Fruit fly (Drosophila melanogaster) whole organism, embryonic: ENCODE data around the gene CG12035.

ENCODE experiments used
- Adf1 ChIP-seq: fragments of 200-800 bp; sonication (Bioruptor generic); IDR thresholded peaks from 2 replicates; pipeline ENCODE4 v1.3.6; 2022; ENCODE audit warnings: missing biosample characterization, missing genetic modification characterization
- CG10543 ChIP-seq: fragments of 200-800 bp; sonication (Bioruptor generic); optimal IDR thresholded peaks from 3 replicates; lab custom pipeline; 2017; ENCODE audit warnings: missing biosample characterization, mild to moderate bottlenecking, missing genetic modification characterization, moderate library complexity
- CG12236 ChIP-seq: fragments of 200-800 bp; sonication (Bioruptor generic); optimal IDR thresholded peaks from 2 replicates; lab custom pipeline; 2016; ENCODE audit warnings: missing biosample characterization, missing genetic modification characterization
- CG13424 ChIP-seq: fragments of 200-800 bp; sonication (Bioruptor generic); optimal IDR thresholded peaks from 2 replicates; lab custom pipeline; 2019; ENCODE audit warnings: missing biosample characterization, mild to moderate bottlenecking, missing genetic modification characterization, moderate library complexity
- CG14441 ChIP-seq: fragments of 200-800 bp; sonication (Bioruptor generic); IDR thresholded peaks from 2 replicates; pipeline ENCODE4 v1.3.6; 2022; ENCODE audit warnings: missing biosample characterization, missing genetic modification characterization
- CG14860 ChIP-seq: fragments of 200-800 bp; sonication (Bioruptor generic); IDR thresholded peaks from 3 replicates; pipeline ENCODE4 v1.3.6; 2022; ENCODE audit warnings: missing biosample characterization, missing genetic modification characterization; ENCODE audit not compliant: partially characterized antibody
- CG15269 ChIP-seq: fragments of 200-800 bp; sonication (Bioruptor generic); optimal IDR thresholded peaks from 2 replicates; lab custom pipeline; 2018; ENCODE audit warnings: missing biosample characterization, mild to moderate bottlenecking, missing genetic modification characterization, moderate library complexity
- CG17186 ChIP-seq: fragments of 200-800 bp; sonication (Bioruptor generic); optimal IDR thresholded peaks from 3 replicates; lab custom pipeline; 2017; ENCODE audit warnings: missing biosample characterization, missing genetic modification reagents, missing genetic modification characterization
- CG2678 ChIP-seq: fragments of 200-800 bp; sonication (Bioruptor generic); optimal IDR thresholded peaks from 3 replicates; lab custom pipeline; 2019; ENCODE audit warnings: missing biosample characterization, mild to moderate bottlenecking, missing genetic modification characterization, moderate library complexity
- CG34224 ChIP-seq: fragments of 200-800 bp; sonication (Bioruptor generic); IDR thresholded peaks from 3 replicates; pipeline ENCODE4 v1.3.6; 2022; ENCODE audit warnings: missing biosample characterization, missing genetic modification characterization; ENCODE audit not compliant: partially characterized antibody
- CG5245 ChIP-seq: fragments of 200-800 bp; sonication (Bioruptor generic); optimal IDR thresholded peaks from 3 replicates; lab custom pipeline; 2016; ENCODE audit warnings: missing biosample characterization, missing genetic modification characterization
- CG5953 ChIP-seq: fragments of 200-800 bp; sonication (Bioruptor generic); IDR thresholded peaks from 2 replicates; pipeline ENCODE4 v1.3.6; 2022; ENCODE audit warnings: missing biosample characterization, missing genetic modification characterization
- CG6683 ChIP-seq: fragments of 200-800 bp; sonication (Bioruptor generic); optimal IDR thresholded peaks from 2 replicates; lab custom pipeline; 2017; ENCODE audit warnings: missing biosample characterization, mild to moderate bottlenecking, missing genetic modification characterization, missing genetic modification reagents
- CG7271 ChIP-seq: fragments of 200-800 bp; sonication (Bioruptor generic); optimal IDR thresholded peaks from 2 replicates; lab custom pipeline; 2018; ENCODE audit warnings: missing biosample characterization, mild to moderate bottlenecking, missing genetic modification characterization, moderate library complexity
- CG8281 ChIP-seq: fragments of 200-800 bp; sonication (Bioruptor generic); optimal IDR thresholded peaks from 2 replicates; lab custom pipeline; 2018; ENCODE audit warnings: missing biosample characterization, mild to moderate bottlenecking, missing genetic modification characterization, moderate library complexity
- CG9609 ChIP-seq: fragments of 200-800 bp; sonication (Bioruptor generic); optimal IDR thresholded peaks from 3 replicates; lab custom pipeline; 2016; ENCODE audit warnings: missing biosample characterization, missing genetic modification characterization
- CG9932 ChIP-seq: fragments of 200-800 bp; sonication (Bioruptor generic); IDR thresholded peaks from 2 replicates; pipeline ENCODE4 v1.3.6; 2022; ENCODE audit warnings: missing biosample characterization, missing genetic modification characterization
- CTCF ChIP-seq: fragments of 200-800 bp; sonication (Bioruptor generic); optimal IDR thresholded peaks from 2 replicates; lab custom pipeline; 2017; ENCODE audit warnings: missing biosample characterization, mild to moderate bottlenecking, missing genetic modification characterization, moderate library complexity
- D19A ChIP-seq: fragments of 200-800 bp; optimal IDR thresholded peaks from 3 replicates; lab custom pipeline; 2019; ENCODE audit warnings: missing biosample characterization, mild to moderate bottlenecking, missing genetic modification characterization, moderate library complexity
- Deaf1 ChIP-seq: fragments of 200-800 bp; optimal IDR thresholded peaks from 3 replicates; lab custom pipeline; 2019; ENCODE audit warnings: missing biosample characterization, mild to moderate bottlenecking, missing genetic modification characterization, moderate library complexity
- Dll ChIP-seq: fragments of 200-800 bp; sonication (Bioruptor generic); IDR thresholded peaks from 4 replicates; pipeline ENCODE4 v1.3.6; 2022; ENCODE audit warnings: missing biosample characterization, missing genetic modification characterization; ENCODE audit not compliant: partially characterized antibody
- Drgx ChIP-seq: fragments of 200-800 bp; sonication (Bioruptor generic); IDR thresholded peaks from 2 replicates; pipeline ENCODE4 v1.3.6; 2022; ENCODE audit warnings: missing biosample characterization, missing genetic modification characterization
- Ets97D ChIP-seq: fragments of 200-800 bp; sonication (Bioruptor generic); optimal IDR thresholded peaks from 3 replicates; lab custom pipeline; 2016; ENCODE audit warnings: missing biosample characterization, missing genetic modification characterization
- Fer1 ChIP-seq: fragments of 200-800 bp; sonication (Bioruptor generic); optimal IDR thresholded peaks from 2 replicates; lab custom pipeline; 2017; ENCODE audit warnings: missing biosample characterization, mild to moderate bottlenecking, missing genetic modification characterization
- Fer2 ChIP-seq: fragments of 200-800 bp; sonication (Bioruptor generic); optimal IDR thresholded peaks from 2 replicates; lab custom pipeline; 2018; ENCODE audit warnings: missing biosample characterization, mild to moderate bottlenecking, missing genetic modification characterization, moderate library complexity
- Hr3 ChIP-seq: fragments of 200-800 bp; sonication (Bioruptor generic); optimal IDR thresholded peaks from 3 replicates; lab custom pipeline; 2016; ENCODE audit warnings: missing biosample characterization, missing genetic modification characterization
- MESR4 ChIP-seq: fragments of 200-800 bp; sonication (Bioruptor generic); optimal IDR thresholded peaks from 2 replicates; lab custom pipeline; 2018; ENCODE audit warnings: missing biosample characterization, mild to moderate bottlenecking, missing genetic modification characterization, moderate library complexity
- Sry-β ChIP-seq: fragments of 200-800 bp; sonication (Bioruptor generic); optimal IDR thresholded peaks from 2 replicates; lab custom pipeline; 2018; ENCODE audit warnings: missing biosample characterization, mild to moderate bottlenecking, missing genetic modification characterization, moderate library complexity
- Usf ChIP-seq: fragments of 200-800 bp; sonication (Bioruptor generic); optimal IDR thresholded peaks from 2 replicates; lab custom pipeline; 2017; ENCODE audit warnings: missing genotype, missing biosample characterization, missing genetic modification characterization
- YL-1 ChIP-seq: fragments of 200-800 bp; sonication (Bioruptor generic); optimal IDR thresholded peaks from 3 replicates; lab custom pipeline; 2017; ENCODE audit warnings: missing biosample characterization, mild to moderate bottlenecking, missing genetic modification characterization
- ase ChIP-seq: fragments of 200-800 bp; sonication (Bioruptor generic); IDR thresholded peaks from 3 replicates; pipeline ENCODE4 v1.3.6; 2022; ENCODE audit warnings: missing biosample characterization, missing genetic modification characterization
- ato ChIP-seq: fragments of 200-800 bp; sonication (Bioruptor generic); IDR thresholded peaks from 2 replicates; pipeline ENCODE4 v1.3.6; 2022; ENCODE audit warnings: missing biosample characterization, missing genetic modification characterization; ENCODE audit not compliant: partially characterized antibody
- danr ChIP-seq: fragments of 200-800 bp; sonication (Bioruptor generic); IDR thresholded peaks from 2 replicates; pipeline ENCODE4 v1.3.6; 2022; ENCODE audit warnings: missing biosample characterization, missing genetic modification characterization
- dm ChIP-seq: fragments of 200-800 bp; sonication (Bioruptor generic); optimal IDR thresholded peaks from 3 replicates; lab custom pipeline; 2016; ENCODE audit warnings: missing biosample characterization, missing genetic modification characterization
- gcm2 ChIP-seq: fragments of 200-800 bp; sonication (Bioruptor generic); optimal IDR thresholded peaks from 2 replicates; lab custom pipeline; 2016; ENCODE audit warnings: missing biosample characterization, missing genetic modification characterization
- grau ChIP-seq: fragments of 200-800 bp; optimal IDR thresholded peaks from 3 replicates; lab custom pipeline; 2019; ENCODE audit warnings: missing biosample characterization, mild to moderate bottlenecking, missing genetic modification characterization, moderate library complexity
- insv ChIP-seq, 2 experiments: fragments of 200-800 bp; sonication (Bioruptor generic); optimal IDR thresholded peaks; 3 replicates each; lab custom pipeline; 2016 to 2018; ENCODE audit warnings: missing biosample characterization in 2 of 2, missing genetic modification characterization in 2 of 2
- inv ChIP-seq: fragments of 200-800 bp; sonication (Bioruptor generic); IDR thresholded peaks from 2 replicates; pipeline ENCODE4 v1.3.6; 2022; ENCODE audit warnings: missing biosample characterization, missing genetic modification characterization; ENCODE audit not compliant: partially characterized antibody
- jumu ChIP-seq: fragments of 200-800 bp; sonication (Bioruptor generic); optimal IDR thresholded peaks from 3 replicates; lab custom pipeline; 2016; ENCODE audit warnings: missing biosample characterization, missing genetic modification characterization
- kay ChIP-seq: fragments of 200-800 bp; sonication (Bioruptor generic); optimal IDR thresholded peaks from 2 replicates; lab custom pipeline; 2016; ENCODE audit warnings: missing biosample characterization, missing genetic modification characterization
- ken ChIP-seq: fragments of 200-800 bp; sonication (Bioruptor generic); IDR thresholded peaks from 3 replicates; pipeline ENCODE4 v1.3.6; 2022; ENCODE audit warnings: missing biosample characterization, missing genetic modification characterization
- mam ChIP-seq: fragments of 200-800 bp; sonication (Bioruptor generic); optimal IDR thresholded peaks from 3 replicates; lab custom pipeline; 2016; ENCODE audit warnings: missing biosample characterization, missing genetic modification characterization
- org-1 ChIP-seq: fragments of 200-800 bp; sonication (Bioruptor generic); optimal IDR thresholded peaks from 2 replicates; lab custom pipeline; 2017; ENCODE audit warnings: missing biosample characterization, missing genetic modification characterization
- pb ChIP-seq: fragments of 200-800 bp; sonication (Bioruptor generic); optimal IDR thresholded peaks from 3 replicates; lab custom pipeline; 2016; ENCODE audit warnings: missing biosample characterization, missing genetic modification characterization
- peb ChIP-seq: fragments of 200-800 bp; sonication (Bioruptor generic); IDR thresholded peaks from 2 replicates; pipeline ENCODE4 v1.3.6; 2022; ENCODE audit warnings: missing biosample characterization, missing genetic modification characterization
- pros ChIP-seq: fragments of 200-800 bp; sonication (Bioruptor generic); optimal IDR thresholded peaks from 3 replicates; lab custom pipeline; 2019; ENCODE audit warnings: missing biosample characterization, mild to moderate bottlenecking, missing genetic modification characterization, moderate library complexity
- pum ChIP-seq: fragments of 200-800 bp; sonication (Bioruptor generic); optimal IDR thresholded peaks from 2 replicates; lab custom pipeline; 2016; ENCODE audit warnings: missing biosample characterization, missing genetic modification characterization
- repo ChIP-seq: fragments of 200-800 bp; sonication (Bioruptor generic); optimal IDR thresholded peaks from 2 replicates; lab custom pipeline; 2016; ENCODE audit warnings: missing biosample characterization, missing genetic modification characterization
- so ChIP-seq: fragments of 200-800 bp; sonication (Bioruptor generic); IDR thresholded peaks from 3 replicates; pipeline ENCODE4 v1.3.6; 2022; ENCODE audit warnings: missing biosample characterization, missing genetic modification characterization
- tll ChIP-seq, 2 experiments: fragments of 200-800 bp in 1 of 2; fragments of >200 bp in 1 of 2; sonication (Bioruptor generic) in 1 of 2; optimal IDR thresholded peaks; 2 replicates each; lab custom pipeline; 2017 to 2019; ENCODE audit warnings: missing biosample characterization in 2 of 2, missing genetic modification characterization in 2 of 2, mild to moderate bottlenecking in 1 of 2, moderate library complexity in 1 of 2
- wdn ChIP-seq: fragments of 200-800 bp; sonication (Bioruptor generic); IDR thresholded peaks from 2 replicates; pipeline ENCODE4 v1.3.6; 2022; ENCODE audit warnings: missing biosample characterization, missing genetic modification characterization
- zfh1 ChIP-seq: fragments of 200-800 bp; sonication (Bioruptor generic); IDR thresholded peaks from 3 replicates; pipeline ENCODE4 v1.3.6; 2022; ENCODE audit warnings: missing biosample characterization, missing genetic modification characterization

The CG12035 gene

dm6 chr3L:1755458-1755984 is 31.3 kb downstream of the CG12035 start, which contains the start of gene Cht2 (continued):
- TF ChIP-seq CG6683 (GFP tag; lab: Kevin White, UChicago) (no peak), CG13424 (no peak), CG14441 (GFP tag; lab: Robert Waterston, UW) (no peak), CG12236 (no peak), Sry-β (GFP tag; lab: Kevin White, UChicago) (no peak), CG15269 (tag; lab: Kevin White, UChicago) (peak; percentile 49), kay (GFP tag; lab: Kevin White, UChicago) (no peak), CG5953 (GFP tag; lab: Robert Waterston, UW) (no peak), CG17186 (no peak), ase (GFP tag; lab: Robert Waterston, UW) (no peak), jumu (GFP tag; lab: Kevin White, UChicago) (no peak), so (GFP tag; lab: Robert Waterston, UW) (no peak), peb (GFP tag; lab: Robert Waterston, UW) (no peak), CG7271 (no peak), ken (GFP tag; lab: Robert Waterston, UW) (no peak), wdn (GFP tag; lab: Robert Waterston, UW) (no peak), Usf (GFP tag; lab: Kevin White, UChicago) (no peak), insv (GFP tag; optimal IDR thresholded peaks at IDR 0.05; lab: Kevin White, UChicago) (no peak), inv (no peak), CG34224 (no peak; the same call in 2 of the 3 replicates), mam (GFP tag; lab: Kevin White, UChicago) (no peak), Deaf1 (tag; lab: Kevin White, UChicago) (peak; percentile 94), CG10543 (GFP tag; lab: Kevin White, UChicago) (peak; percentile 73), Hr3 (GFP tag; lab: Kevin White, UChicago) (no peak), pum (no peak), Fer2 (no peak), D19A (tag; lab: Kevin White, UChicago) (no peak), Adf1 (GFP tag; lab: Robert Waterston, UW) (peak; percentile 33; the same call in 1 of the 2 replicates), Ets97D (GFP tag; lab: Kevin White, UChicago) (no peak), dm (GFP tag; lab: Kevin White, UChicago) (no peak), Dll (GFP tag; lab: Robert Waterston, UW) (no peak; the same call in 3 of the 4 replicates), CG9609 (GFP tag; lab: Kevin White, UChicago) (no peak), CG5245 (no peak), pb (GFP tag; lab: Kevin White, UChicago) (no peak), grau (tag; lab: Kevin White, UChicago) (no peak), CG8281 (tag; lab: Kevin White, UChicago) (no peak), repo (GFP tag; lab: Kevin White, UChicago) (no peak), Drgx (GFP tag; lab: Robert Waterston, UW) (peak; percentile 42; the same call in 1 of the 2 replicates), MESR4 (GFP tag; lab: Kevin White, UChicago) (no peak), YL-1 (no peak), CG9932 (GFP tag; lab: Robert Waterston, UW) (no peak), CG2678 (tag; lab: Kevin White, UChicago) (no peak), pros (GFP tag; lab: Kevin White, UChicago) (peak; percentile 91), danr (GFP tag; lab: Robert Waterston, UW) (no peak), gcm2 (GFP tag; lab: Kevin White, UChicago) (peak; percentile 18), org-1 (GFP tag; lab: Kevin White, UChicago) (no peak), CG14860 (no peak), zfh1 (GFP tag; lab: Robert Waterston, UW) (no peak), tll (GFP tag; optimal IDR thresholded peaks at IDR 0.05; lab: Kevin White, UChicago) (no peak), Fer1 (GFP tag; lab: Kevin White, UChicago) (no peak), CTCF (GFP tag; lab: Kevin White, UChicago) (no peak), ato (GFP tag; lab: Robert Waterston, UW) (no peak)
